Fruit fly (Drosophila melanogaster): ENCODE data around the gene CG5885.

DNA sequence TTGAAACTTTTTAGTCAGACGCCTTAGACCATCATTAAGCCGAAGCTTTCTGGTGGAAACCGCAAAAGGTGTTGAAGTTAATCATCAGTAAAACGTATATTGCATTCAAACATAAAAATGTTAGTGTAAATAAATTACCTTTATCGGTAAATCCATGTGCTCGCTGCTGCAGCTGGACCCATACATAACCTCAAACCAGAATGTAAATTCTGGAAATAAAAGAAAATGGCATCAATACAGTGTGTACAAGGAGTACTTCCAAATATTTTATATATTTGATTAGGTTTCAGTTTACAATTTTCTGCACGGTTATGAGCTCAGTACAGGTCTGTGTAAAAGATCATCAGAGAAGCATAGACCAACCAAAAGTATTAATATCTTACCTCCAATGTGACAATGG is 23.9 kb downstream of the CG5885 start:
- TF ChIP-seq psq (optimal IDR thresholded peaks at IDR 0.05) = no peak
- TF ChIP-seq h (optimal IDR thresholded peaks at IDR 0.05) = no peak

All from Kc167 (cell line).